Fruit fly (Drosophila melanogaster): ENCODE results near the gene hh.

- TF ChIP-seq CG34224 (GFP tag; IDR thresholded peaks at IDR 0.05; ENCODE audit: partially characterized antibody) = no peak
- TF ChIP-seq ewg (GFP tag; optimal IDR thresholded peaks at IDR 0.05) = peak; percentile 59
- peak; percentile 36 for TF ChIP-seq CG18011 (GFP tag; optimal IDR thresholded peaks at IDR 0.05)
- peak; percentile 0 for TF ChIP-seq CG3407 (GFP tag; optimal IDR thresholded peaks at IDR 0.05)
- no peak for TF ChIP-seq Scr (GFP tag; IDR thresholded peaks at IDR 0.05; ENCODE audit: partially characterized antibody)
- peak; percentile 77 to 81 for TF ChIP-seq dpn (GFP tag; optimal IDR thresholded peaks at IDR 0.05)
- peak; percentile 41; the same call in 1 of the 2 replicates for TF ChIP-seq CG8765 (GFP tag; IDR thresholded peaks at IDR 0.05)
- TF ChIP-seq CG12299 (tag; optimal IDR thresholded peaks at IDR 0.05) = no peak
- peak; percentile 78 for TF ChIP-seq CG9817 (tag; optimal IDR thresholded peaks at IDR 0.05)
- no peak for TF ChIP-seq Neu2 (GFP tag; optimal IDR thresholded peaks at IDR 0.05; ENCODE audit: borderline replicate concordance)
- peak; percentile 56 for TF ChIP-seq CG1602 (GFP tag; optimal IDR thresholded peaks at IDR 0.05)
- TF ChIP-seq NC2β (GFP tag; optimal IDR thresholded peaks at IDR 0.05) = peak; percentile 37
- peak; percentile 45 for TF ChIP-seq vfl (GFP tag; optimal IDR thresholded peaks at IDR 0.05)
Observed at dm6 chr3R:23189958-23190900, 48.5 kb upstream of the hh start.

Data from whole organism, embryonic.